Fruit fly (Drosophila melanogaster): Measurements from ENCODE around the gene CCAP-R.

DNA sequence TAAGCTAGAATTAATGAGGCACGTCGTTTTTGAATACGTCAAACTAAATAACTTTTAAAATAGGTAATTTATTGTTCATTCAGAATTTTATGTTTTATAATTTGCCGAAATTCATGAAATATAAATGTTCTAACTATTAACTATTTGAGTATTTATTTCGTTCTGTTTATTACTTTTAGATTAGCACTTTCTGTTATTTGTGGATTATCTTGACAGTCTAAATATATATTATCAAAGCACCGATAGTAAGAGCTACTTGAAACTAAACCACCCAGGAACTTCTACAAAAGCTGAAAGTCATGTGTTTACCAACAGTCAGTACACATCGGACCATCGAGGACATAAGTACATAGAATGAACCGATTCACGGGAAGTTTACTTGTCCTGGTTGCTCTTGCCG lies 53.7 kb downstream of the CCAP-R start, which contains the start of gene CG31089:
- no peak for TF ChIP-seq bab1 (GFP tag; optimal IDR thresholded peaks at IDR 0.05)
- no peak for TF ChIP-seq Mnt (GFP tag; optimal IDR thresholded peaks at IDR 0.05)
- no peak for TF ChIP-seq CG12768 (GFP tag; optimal IDR thresholded peaks at IDR 0.05)
- no peak for TF ChIP-seq Clk (GFP tag; optimal IDR thresholded peaks at IDR 0.05)
- TF ChIP-seq ovo (GFP tag; optimal IDR thresholded peaks at IDR 0.05) = no peak
- no peak for TF ChIP-seq CG33017 (tag; optimal IDR thresholded peaks at IDR 0.05)
- no peak for TF ChIP-seq CG7101 (tag; optimal IDR thresholded peaks at IDR 0.05)
- no peak for TF ChIP-seq pad (GFP tag; optimal IDR thresholded peaks at IDR 0.05)
- no peak for TF ChIP-seq Crg-1 (GFP tag; optimal IDR thresholded peaks at IDR 0.05)
- TF ChIP-seq kay (GFP tag; ENCODE audit: borderline replicate concordance) = peak; percentile 21
